Worm (Caenorhabditis elegans) whole organism, young adult: ENCODE measurements around the gene sna-2.
"Not testable (repeated sequence)": the region's sequence is repeated elsewhere in the genome, so short reads cannot be mapped to it uniquely, and the experiment has no call there.

Experiments
- B0019.2 ChIP-seq: fragments of 200-800 bp; sonication (Bioruptor generic); conservative IDR thresholded peaks from 2 replicates; pipeline ENCODE4 v1.3.6; 2022; ENCODE audit warnings: missing genetic modification reagents, missing genetic modification characterization, missing compliant biosample characterization
- C17E4.6 ChIP-seq: fragments of 200-800 bp; sonication (Bioruptor generic); IDR thresholded peaks from 2 replicates; pipeline ENCODE4 v1.3.6; 2022; ENCODE audit warnings: missing genetic modification reagents, missing genetic modification characterization, missing compliant biosample characterization
- D2030.7 ChIP-seq: fragments of 200-800 bp; sonication (Bioruptor generic); IDR thresholded peaks from 2 replicates; pipeline ENCODE4 v1.3.6; 2022; ENCODE audit warnings: missing genetic modification reagents, missing genetic modification characterization, missing compliant biosample characterization
- F33H1.4 ChIP-seq: fragments of 200-800 bp; sonication (Bioruptor generic); IDR thresholded peaks from 2 replicates; pipeline ENCODE4 v1.3.6; 2022; ENCODE audit warnings: missing genetic modification reagents, missing genetic modification characterization, missing compliant biosample characterization
- F39B2.1 ChIP-seq: fragments of 200-800 bp; sonication (Bioruptor generic); IDR thresholded peaks from 2 replicates; pipeline ENCODE4 v1.3.6; 2022; ENCODE audit warnings: missing genetic modification reagents, missing genetic modification characterization, missing compliant biosample characterization
- F49E8.2 ChIP-seq: sonication (generic microtip); optimal IDR thresholded peaks from 3 replicates; lab custom pipeline; 2017; ENCODE audit warnings: missing genetic modification characterization, mild to moderate bottlenecking, missing compliant biosample characterization, antibody characterized with exemption, moderate library complexity; ENCODE audit not compliant: insufficient read depth
- K11D2.4 ChIP-seq: fragments of 200-800 bp; sonication (Bioruptor generic); IDR thresholded peaks from 2 replicates; pipeline ENCODE4 v1.3.6; 2022; ENCODE audit warnings: missing genetic modification reagents, missing genetic modification characterization, missing compliant biosample characterization
- Y95B8A.8 ChIP-seq: fragments of 200-800 bp; sonication (Bioruptor generic); IDR thresholded peaks from 2 replicates; pipeline ENCODE4 v1.3.6; 2022; ENCODE audit warnings: missing genetic modification reagents, missing genetic modification characterization, missing compliant biosample characterization
- ama-1 ChIP-seq, 3 experiments: fragments of 150-350 bp in 1 of 3; sonication (generic microtip) in 2 of 3; optimal IDR thresholded peaks; 2 replicates each; lab custom pipeline; 2014 to 2018; ENCODE audit warnings: missing biosample characterization in 2 of 3, missing genetic modification characterization in 2 of 3, missing genetic modification reagents in 2 of 3
- aptf-2 ChIP-seq: fragments of 200-800 bp; sonication (Bioruptor generic); conservative IDR thresholded peaks from 2 replicates; pipeline ENCODE4 v1.3.6; 2022; ENCODE audit warnings: missing genetic modification reagents, missing genetic modification characterization, missing compliant biosample characterization
- attf-6 ChIP-seq: fragments of 200-800 bp; sonication (Bioruptor generic); IDR thresholded peaks from 2 replicates; pipeline ENCODE4 v1.3.6; 2022; ENCODE audit warnings: missing genetic modification reagents, missing genetic modification characterization, missing compliant biosample characterization
- bed-2 ChIP-seq: fragments of 200-800 bp; sonication (Bioruptor generic); IDR thresholded peaks from 2 replicates; pipeline ENCODE4 v1.3.6; 2022; ENCODE audit warnings: missing genetic modification reagents, missing genetic modification characterization, missing compliant biosample characterization
- ceh-91 ChIP-seq: fragments of 200-800 bp; sonication (Bioruptor generic); IDR thresholded peaks from 2 replicates; pipeline ENCODE4 v1.3.6; 2022; ENCODE audit warnings: missing genetic modification reagents, missing genetic modification characterization, missing compliant biosample characterization
- dox-1 ChIP-seq: fragments of 200-800 bp; sonication (Bioruptor generic); IDR thresholded peaks from 2 replicates; pipeline ENCODE4 v1.3.6; 2022; ENCODE audit warnings: missing genetic modification reagents, missing genetic modification characterization, missing compliant biosample characterization
- dpl-1 ChIP-seq: fragments of 150-350 bp; optimal IDR thresholded peaks from 2 replicates; lab custom pipeline; 2014; ENCODE audit warnings: missing biosample characterization, missing genetic modification reagents, missing genetic modification characterization
- efl-1 ChIP-seq: fragments of 150-350 bp; optimal IDR thresholded peaks from 2 replicates; lab custom pipeline; 2014; ENCODE audit warnings: missing biosample characterization, missing genetic modification reagents, missing genetic modification characterization
- ekl-4 ChIP-seq: fragments of 200-800 bp; sonication (Bioruptor generic); IDR thresholded peaks from 2 replicates; pipeline ENCODE4 v1.3.6; 2022; ENCODE audit warnings: missing genetic modification reagents, missing genetic modification characterization, missing compliant biosample characterization
- hsf-1 ChIP-seq: fragments of 200-800 bp; sonication (Bioruptor generic); IDR thresholded peaks from 2 replicates; pipeline ENCODE4 v1.3.6; 2022; ENCODE audit warnings: missing genetic modification reagents, missing genetic modification characterization, missing compliant biosample characterization
- lin-26 ChIP-seq: fragments of 200-800 bp; sonication (Bioruptor generic); IDR thresholded peaks from 2 replicates; pipeline ENCODE4 v1.3.6; 2022; ENCODE audit warnings: missing genetic modification reagents, missing genetic modification characterization, missing compliant biosample characterization
- lin-35 ChIP-seq, 3 experiments: fragments of 150-350 bp in 2 of 3; sonication (generic microtip) in 1 of 3; optimal IDR thresholded peaks; 2 replicates each; lab custom pipeline; 2014 to 2018; ENCODE audit warnings: missing biosample characterization in 3 of 3, missing genetic modification characterization in 3 of 3, missing genetic modification reagents in 3 of 3
- lir-1 ChIP-seq: fragments of 200-800 bp; sonication (Bioruptor generic); conservative IDR thresholded peaks from 2 replicates; pipeline ENCODE4 v1.3.6; 2022; ENCODE audit warnings: missing genetic modification reagents, missing genetic modification characterization, missing compliant biosample characterization
- lsl-1 ChIP-seq: fragments of 200-800 bp; sonication (Bioruptor generic); optimal IDR thresholded peaks from 2 replicates; lab custom pipeline; 2018; ENCODE audit warnings: mild to moderate bottlenecking, missing genetic modification characterization, moderate library complexity, missing compliant biosample characterization
- madf-3 ChIP-seq: fragments of 200-800 bp; sonication (Bioruptor generic); IDR thresholded peaks from 2 replicates; pipeline ENCODE4 v1.3.6; 2022; ENCODE audit warnings: missing genetic modification reagents, missing genetic modification characterization, missing compliant biosample characterization
- madf-6 ChIP-seq: fragments of 200-800 bp; sonication (Bioruptor generic); IDR thresholded peaks from 2 replicates; pipeline ENCODE4 v1.3.6; 2022; ENCODE audit warnings: missing genetic modification reagents, missing genetic modification characterization, missing compliant biosample characterization
- madf-8 ChIP-seq: fragments of 200-800 bp; sonication (Bioruptor generic); conservative IDR thresholded peaks from 2 replicates; pipeline ENCODE4 v1.3.6; 2022; ENCODE audit warnings: missing genetic modification reagents, missing genetic modification characterization, missing compliant biosample characterization
- nfyb-1 ChIP-seq: fragments of 200-800 bp; sonication (Bioruptor generic); IDR thresholded peaks from 2 replicates; pipeline ENCODE4 v1.3.6; 2022; ENCODE audit warnings: missing genetic modification reagents, missing genetic modification characterization, missing compliant biosample characterization
- pbrm-1 ChIP-seq: fragments of 200-800 bp; sonication (Bioruptor generic); IDR thresholded peaks from 2 replicates; pipeline ENCODE4 v1.3.6; 2022; ENCODE audit warnings: missing genetic modification reagents, missing genetic modification characterization, missing compliant biosample characterization
- rcor-1 ChIP-seq: fragments of 200-800 bp; sonication (Bioruptor generic); IDR thresholded peaks from 2 replicates; pipeline ENCODE4 v1.3.6; 2022; ENCODE audit warnings: missing genetic modification reagents, missing genetic modification characterization, missing compliant biosample characterization
- sea-2 ChIP-seq: fragments of 200-800 bp; sonication (Bioruptor generic); IDR thresholded peaks from 2 replicates; pipeline ENCODE4 v1.3.6; 2022; ENCODE audit warnings: missing genetic modification characterization, missing compliant biosample characterization
- snpc-1.1 ChIP-seq: sonication (generic microtip); optimal IDR thresholded peaks from 2 replicates; lab custom pipeline; 2017; ENCODE audit warnings: missing genetic modification characterization, mild to moderate bottlenecking, missing compliant biosample characterization, antibody characterized with exemption, moderate library complexity, missing genotype, missing genetic modification reagents; ENCODE audit not compliant: insufficient read depth
- snpc-3.4 ChIP-seq: sonication (generic microtip); optimal IDR thresholded peaks from 2 replicates; lab custom pipeline; 2017; ENCODE audit warnings: missing genetic modification characterization, mild to moderate bottlenecking, missing compliant biosample characterization, antibody characterized with exemption, moderate library complexity, missing genotype, missing genetic modification reagents
- snpc-4 ChIP-seq, 5 experiments: fragments of 150-350 bp in 1 of 5; sonication (generic microtip) in 4 of 5; optimal IDR thresholded peaks; 2 replicates each; lab custom pipeline; 2014 to 2018; ENCODE audit warnings: missing genetic modification characterization in 5 of 5, missing biosample characterization in 3 of 5, antibody characterized with exemption in 2 of 5, mild to moderate bottlenecking in 2 of 5, missing compliant biosample characterization in 2 of 5, missing genotype in 2 of 5, moderate library complexity in 2 of 5, missing genetic modification reagents in 1 of 5
- tlf-1 ChIP-seq: fragments of 200-800 bp; sonication (Bioruptor generic); optimal IDR thresholded peaks from 2 replicates; lab custom pipeline; 2018; ENCODE audit warnings: mild to moderate bottlenecking, missing genetic modification characterization, missing compliant biosample characterization
- unc-130 ChIP-seq: sonication (generic microtip); optimal IDR thresholded peaks from 2 replicates; lab custom pipeline; 2016; ENCODE audit warnings: missing genetic modification reagents, missing genetic modification characterization, missing compliant biosample characterization
- xnd-1 ChIP-seq: sonication (generic microtip); optimal IDR thresholded peaks from 2 replicates; lab custom pipeline; 2016; ENCODE audit warnings: missing genotype, missing genetic modification reagents, missing genetic modification characterization, missing compliant biosample characterization
- ztf-28 ChIP-seq: fragments of 200-800 bp; sonication (Bioruptor generic); IDR thresholded peaks from 2 replicates; pipeline ENCODE4 v1.3.6; 2022; ENCODE audit warnings: missing genetic modification reagents, missing genetic modification characterization, missing compliant biosample characterization

sna-2 gene

DNA sequence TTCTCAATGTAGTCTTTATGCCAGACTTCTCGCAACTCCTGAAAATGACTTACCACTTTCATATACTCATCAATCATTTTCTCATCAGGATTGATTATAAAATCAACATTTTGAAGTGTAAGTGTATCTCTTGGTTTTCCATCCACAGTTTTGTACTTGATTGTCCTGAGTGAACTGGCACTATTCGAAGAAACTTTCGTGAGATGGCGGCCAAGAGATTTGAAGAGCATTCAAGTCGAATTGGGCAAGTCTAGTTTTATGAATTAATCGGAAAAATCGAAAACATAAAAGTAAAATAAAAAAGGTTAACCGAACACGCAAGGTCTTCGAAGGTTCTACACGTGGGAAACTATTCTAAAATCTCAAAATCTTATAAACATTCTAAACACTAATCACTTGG is 34.6 kb downstream of the sna-2 start, which contains the start of gene C28D4.7:
TSS of gene C28D4.7 (minus strand) at position 265 of the 400 bp plus-strand sequence.
- TF ChIP-seq sea-2 (no peak), ama-1 (optimal IDR thresholded peaks at IDR 0.05; lab: Kevin White, UChicago) (no peak), ama-1 (GFP tag; optimal IDR thresholded peaks at IDR 0.05; lab: Kevin White, UChicago) (no peak), lin-26 (no peak), F39B2.1 (GFP tag; lab: Robert Waterston, UW) (no peak), nfyb-1 (no peak), K11D2.4 (no peak), snpc-1.1 (no peak), lir-1 (GFP tag; lab: Robert Waterston, UW) (no peak), bed-2 (GFP tag; lab: Robert Waterston, UW) (no peak), attf-6 (GFP tag; lab: Robert Waterston, UW) (no peak)

DNA sequence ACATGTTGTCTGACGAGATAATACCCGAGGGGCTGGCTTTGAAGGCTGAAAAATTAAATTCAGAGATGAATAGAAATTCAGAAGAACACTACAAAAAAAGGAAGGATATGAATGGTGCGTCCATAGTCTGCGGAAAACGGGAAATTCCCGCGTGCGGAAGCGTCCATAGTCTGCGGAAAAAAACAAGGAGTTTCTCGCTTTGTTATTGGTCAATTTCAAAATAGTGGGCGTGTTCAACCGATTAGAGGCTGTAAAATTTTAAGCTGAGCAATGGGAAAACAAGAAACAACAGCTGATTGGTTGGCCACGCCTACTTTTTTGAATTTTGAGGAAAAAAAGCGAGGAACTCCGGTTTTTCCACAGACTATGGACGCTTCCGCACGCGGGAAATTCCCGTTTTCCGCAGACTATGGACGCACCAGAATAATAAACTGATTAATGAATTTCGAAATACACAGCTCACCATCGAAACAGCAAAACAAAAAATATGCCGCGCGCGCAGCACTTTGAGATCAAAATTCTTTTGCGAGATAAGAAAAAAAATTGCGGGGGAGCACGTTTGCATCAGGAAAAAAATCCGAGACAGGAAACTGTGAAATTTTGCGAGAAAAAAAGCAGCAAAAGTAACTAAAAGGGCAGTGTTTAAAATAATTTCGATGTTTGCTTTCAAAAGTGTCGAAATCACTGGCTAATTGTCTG is 36.4 kb downstream of the sna-2 start, which contains the start of gene gln-6:
TSS of gene gln-6 (minus strand) at position 51 of the 699 bp plus-strand sequence.
- TF ChIP-seq ekl-4 (GFP tag; lab: Robert Waterston, UW) = 0 out of 2 replicates have a peak, but pooled peaks have one; percentile 19
- peak; percentile 86 for TF ChIP-seq madf-3 (GFP tag; lab: Robert Waterston, UW)
- TF ChIP-seq dox-1 (GFP tag; lab: Robert Waterston, UW) = peak; percentile 82
- peak; percentile 90 for TF ChIP-seq madf-8 (GFP tag; lab: Robert Waterston, UW)
- TF ChIP-seq Y95B8A.8 (GFP tag; lab: Robert Waterston, UW) = peak; percentile 62; the same call in 1 of the 2 replicates
- 0 out of 2 replicates have a peak, but pooled peaks have one; percentile 39 for TF ChIP-seq rcor-1 (GFP tag; lab: Robert Waterston, UW)
- TF ChIP-seq nfyb-1 = peak; percentile 25; the same call in 1 of the 2 replicates
- peak; percentile 80 for TF ChIP-seq dpl-1 (GFP tag; lab: Kevin White, UChicago)
- TF ChIP-seq snpc-1.1 = peak; percentile 17
- TF ChIP-seq D2030.7 (GFP tag; lab: Robert Waterston, UW) = peak; percentile 91; the same call in 1 of the 2 replicates
- TF ChIP-seq lin-35 (GFP tag; optimal IDR thresholded peaks at IDR 0.05; lab: Kevin White, UChicago) = peak in 1 of 3 experiments; percentile 44
- TF ChIP-seq madf-6 (GFP tag; lab: Robert Waterston, UW) = peak; percentile 96
- TF ChIP-seq B0019.2 = peak; percentile 67
- TF ChIP-seq snpc-4 (GFP tag; optimal IDR thresholded peaks at IDR 0.05; lab: Kevin White, UChicago) = not testable (repeated sequence)
- peak in 1 of 4 experiments; percentile 28 for TF ChIP-seq snpc-4 (tag; optimal IDR thresholded peaks at IDR 0.05; lab: Kevin White, UChicago)
- peak; percentile 84 for TF ChIP-seq xnd-1 (tag; lab: Kevin White, UChicago)
- TF ChIP-seq snpc-3.4 (tag; lab: Kevin White, UChicago) = peak; percentile 51
- TF ChIP-seq tlf-1 = peak; percentile 67
- peak; percentile 37; the same call in 1 of the 2 replicates for TF ChIP-seq pbrm-1 (GFP tag; lab: Robert Waterston, UW)
- peak; percentile 35 for TF ChIP-seq unc-130 (GFP tag; lab: Kevin White, UChicago)
- peak; percentile 65 for TF ChIP-seq lsl-1
- peak; percentile 40 for TF ChIP-seq F49E8.2 (tag; lab: Kevin White, UChicago)
- TF ChIP-seq aptf-2 = peak; percentile 32; the same call in 1 of the 2 replicates
- TF ChIP-seq F33H1.4 (GFP tag; lab: Robert Waterston, UW) = peak; percentile 71
- peak; percentile 89 for TF ChIP-seq ceh-91
- TF ChIP-seq C17E4.6 (GFP tag; lab: Robert Waterston, UW) = peak; percentile 67; the same call in 1 of the 2 replicates
- peak; percentile 94 for TF ChIP-seq efl-1 (GFP tag; lab: Kevin White, UChicago)
- peak; percentile 61; the same call in 1 of the 2 replicates for TF ChIP-seq hsf-1 (GFP tag; lab: Robert Waterston, UW)
- 0 out of 2 replicates have a peak, but pooled peaks have one; percentile 38 for TF ChIP-seq ztf-28
- TF ChIP-seq, all 124 proteins: peak for 28; not testable (repeated sequence) for 96
